Fruit fly (Drosophila melanogaster): Measurements from ENCODE around the gene CG6686.

CG6686 gene

DNA sequence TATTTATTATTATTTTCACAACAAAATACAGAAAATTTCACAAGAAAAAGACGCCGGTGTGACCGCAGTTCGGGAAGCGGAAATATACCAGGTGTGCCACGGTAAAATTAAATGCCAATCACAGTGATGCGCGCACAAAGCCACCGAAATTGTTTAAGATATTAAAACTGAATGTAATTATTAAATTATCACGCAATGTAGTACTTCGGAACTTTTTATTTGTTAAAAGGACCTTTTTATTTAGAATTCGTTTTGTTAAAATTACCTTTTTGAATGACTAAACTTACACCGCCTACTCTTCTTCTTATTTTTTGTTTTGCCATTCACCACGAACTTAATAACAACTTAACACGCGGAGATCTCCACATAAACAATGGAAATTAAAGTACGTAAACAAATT lies at the start of gene CG6686, which contains the start of gene CG34163:
CG6686 (minus strand) TSS at position 95 of the 400 bp plus-strand sequence.
CG34163 (plus strand) TSS at position 326 of the 400 bp plus-strand sequence.
- TF ChIP-seq Hr4 (GFP tag; optimal IDR thresholded peaks at IDR 0.05) (no peak), Lpt (GFP tag; optimal IDR thresholded peaks at IDR 0.05) (no peak), Ets21C (GFP tag; optimal IDR thresholded peaks at IDR 0.05) (peak; percentile 43), dsx (GFP tag; optimal IDR thresholded peaks at IDR 0.05; ENCODE audit: poor library complexity, severe bottlenecking) (no peak), CG6792 (GFP tag; optimal IDR thresholded peaks at IDR 0.05) (peak; percentile 51), Sox14 (GFP tag; optimal IDR thresholded peaks at IDR 0.05) (peak; percentile 79), CG6163 (GFP tag; IDR thresholded peaks at IDR 0.05) (0 out of 3 replicates have a peak, but pooled peaks have one; percentile 19), Eip75B (GFP tag; optimal IDR thresholded peaks at IDR 0.05) (no peak), Eip78C (GFP tag) (peak; percentile 69), CG15336 (GFP tag; IDR thresholded peaks at IDR 0.05) (peak; percentile 20; the same call in 1 of the 2 replicates), eg (GFP tag; IDR thresholded peaks at IDR 0.05) (no peak), cyc (GFP tag; optimal IDR thresholded peaks at IDR 0.05) (peak; percentile 46), Sox15 (GFP tag; optimal IDR thresholded peaks at IDR 0.05) (peak; percentile 14), CG34406 (GFP tag; optimal IDR thresholded peaks at IDR 0.05) (no peak), lz (GFP tag; optimal IDR thresholded peaks at IDR 0.05) (peak; percentile 55), esn (GFP tag; optimal IDR thresholded peaks at IDR 0.05) (peak; percentile 69), CG31627 (GFP tag; optimal IDR thresholded peaks at IDR 0.05) (peak; percentile 46)

DNA sequence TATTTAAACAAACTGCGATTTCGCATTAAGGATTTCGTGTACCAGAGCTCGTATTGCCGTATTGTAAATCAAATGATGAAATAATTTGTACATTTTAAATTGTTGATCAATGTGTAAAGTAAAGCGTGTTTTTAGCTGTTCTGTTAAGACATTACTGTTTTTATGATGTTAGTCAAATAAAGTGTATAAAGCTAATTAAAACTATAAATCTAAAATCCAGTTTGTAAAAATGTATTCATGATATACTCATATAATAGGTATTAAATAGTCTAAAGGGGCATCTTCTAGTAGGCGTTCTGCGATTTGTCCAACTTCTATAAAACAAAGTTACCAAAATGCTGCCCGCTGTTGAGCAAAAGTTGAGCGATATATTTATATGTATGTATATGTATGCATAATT lies 46.1 kb upstream of the CG6686 start, which contains the start of gene CG18788:
CG18788 (plus strand) TSS at position 301 of the 400 bp plus-strand sequence.
- TF ChIP-seq CG8632 (GFP tag; optimal IDR thresholded peaks at IDR 0.05) = no peak
- TF ChIP-seq CG3919 (GFP tag; optimal IDR thresholded peaks at IDR 0.05) = no peak
- TF ChIP-seq Hr4 (GFP tag; optimal IDR thresholded peaks at IDR 0.05) = no peak
- no peak for TF ChIP-seq fkh (GFP tag; optimal IDR thresholded peaks at IDR 0.05)
- TF ChIP-seq CG8319 (GFP tag; optimal IDR thresholded peaks at IDR 0.05) = no peak
- TF ChIP-seq CG9139 (GFP tag; optimal IDR thresholded peaks at IDR 0.05) = no peak
- TF ChIP-seq OdsH (GFP tag; optimal IDR thresholded peaks at IDR 0.05) = no peak
- no peak for TF ChIP-seq Blimp-1 (GFP tag; optimal IDR thresholded peaks at IDR 0.05)
- TF ChIP-seq Sox15 (GFP tag; optimal IDR thresholded peaks at IDR 0.05) = no peak
- no peak for TF ChIP-seq CG10669 (GFP tag; optimal IDR thresholded peaks at IDR 0.05)
- no peak for TF ChIP-seq Ets96B (tag; optimal IDR thresholded peaks at IDR 0.05)
- no peak for TF ChIP-seq salr (GFP tag; optimal IDR thresholded peaks at IDR 0.05)
- TF ChIP-seq svp (GFP tag) = no peak
- no peak for TF ChIP-seq spab (GFP tag; optimal IDR thresholded peaks at IDR 0.05)
- TF ChIP-seq CG8119 (GFP tag; IDR thresholded peaks at IDR 0.05) = no peak
- TF ChIP-seq CG32006 (GFP tag; optimal IDR thresholded peaks at IDR 0.05) = no peak
- no peak for TF ChIP-seq CG6792 (GFP tag; optimal IDR thresholded peaks at IDR 0.05)
- TF ChIP-seq Ets21C (GFP tag; optimal IDR thresholded peaks at IDR 0.05) = no peak
- TF ChIP-seq lz (GFP tag; optimal IDR thresholded peaks at IDR 0.05) = no peak

DNA sequence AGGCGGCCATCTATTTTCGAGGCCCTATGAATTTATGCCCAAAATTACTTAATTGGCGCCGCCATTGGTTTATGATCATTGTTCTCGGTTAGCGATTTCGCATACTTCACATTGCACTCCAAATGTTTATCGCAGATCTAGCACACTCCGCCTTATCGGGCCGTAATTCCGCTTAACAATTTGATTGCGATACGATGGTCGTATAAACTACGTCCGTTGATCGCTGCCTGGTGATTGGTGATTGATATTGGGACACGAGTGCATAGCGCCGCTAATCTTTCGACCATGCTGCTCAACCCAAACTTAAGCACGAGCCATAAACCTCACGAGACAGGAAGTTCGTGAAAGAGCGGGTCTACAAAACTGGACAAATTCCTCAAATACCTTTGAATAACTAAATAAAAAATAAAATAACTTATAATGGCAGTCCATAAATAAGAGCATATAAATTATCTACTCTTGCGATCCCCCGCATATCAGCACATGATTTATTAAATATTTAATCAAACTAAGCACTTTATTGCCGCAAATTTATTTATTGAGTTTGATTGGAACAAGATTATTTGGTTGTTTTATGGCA lies 42.8 kb upstream of the CG6686 start:
- TF ChIP-seq CG6276 (GFP tag; optimal IDR thresholded peaks at IDR 0.05) = no peak
- no peak for TF ChIP-seq CG32006 (GFP tag; optimal IDR thresholded peaks at IDR 0.05)
- peak; percentile 25 for TF ChIP-seq svp (GFP tag)
- TF ChIP-seq topi (GFP tag; optimal IDR thresholded peaks at IDR 0.05) = no peak
- TF ChIP-seq Eip93F (GFP tag; optimal IDR thresholded peaks at IDR 0.05) = peak; percentile 2
- no peak for TF ChIP-seq cyc (GFP tag; optimal IDR thresholded peaks at IDR 0.05)
- TF ChIP-seq vri (GFP tag; optimal IDR thresholded peaks at IDR 0.05) = peak; percentile 57
- TF ChIP-seq CG6163 (GFP tag; IDR thresholded peaks at IDR 0.05) = no peak
- TF ChIP-seq Blimp-1 (GFP tag; optimal IDR thresholded peaks at IDR 0.05) = no peak
- no peak for TF ChIP-seq CG6854 (GFP tag; optimal IDR thresholded peaks at IDR 0.05)

Measured in whole organism, prepupa.